Worm (Caenorhabditis elegans): ENCODE measurements around the gene bre-3.

bre-3 gene

ce11 chrIII:9511055-9511520 lies 25.8 kb upstream of the bre-3 start, which contains the start of gene F55H2.5:
TSS of gene F55H2.5 (plus strand) at chrIII:9511470.
- TF ChIP-seq hmg-11 (tag; optimal IDR thresholded peaks at IDR 0.05) (peak; percentile 31), ZK546.5 (tag; optimal IDR thresholded peaks at IDR 0.05) (no peak), aly-2 (tag; optimal IDR thresholded peaks at IDR 0.05) (no peak), nhr-67 (tag; optimal IDR thresholded peaks at IDR 0.05) (no peak), nfya-1 (tag; optimal IDR thresholded peaks at IDR 0.05; ENCODE audit: insufficient read depth) (peak; percentile 18), ama-1 (optimal IDR thresholded peaks at IDR 0.05) (peak; percentile 43), pha-4 (tag; optimal IDR thresholded peaks at IDR 0.05) (peak; percentile 5), elt-2 (tag; optimal IDR thresholded peaks at IDR 0.05) (no peak), sea-2 (GFP tag; optimal IDR thresholded peaks at IDR 0.05) (no peak), nhr-11 (tag; optimal IDR thresholded peaks at IDR 0.05) (no peak), mml-1 (tag; optimal IDR thresholded peaks at IDR 0.05) (no peak), lin-15B (tag; optimal IDR thresholded peaks at IDR 0.05) (peak; percentile 2), ztf-4 (tag; optimal IDR thresholded peaks at IDR 0.05) (no peak)

- TF ChIP-seq ztf-11 (tag; optimal IDR thresholded peaks at IDR 0.05) (no peak), elt-1 (tag; optimal IDR thresholded peaks at IDR 0.05) (no peak), unc-39 (tag; optimal IDR thresholded peaks at IDR 0.05) (no peak), sea-2 (GFP tag; optimal IDR thresholded peaks at IDR 0.05) (no peak), tbx-2 (tag; optimal IDR thresholded peaks at IDR 0.05) (peak; percentile 28), ZK546.5 (tag; optimal IDR thresholded peaks at IDR 0.05) (no peak), fos-1 (tag; optimal IDR thresholded peaks at IDR 0.05) (no peak), nhr-67 (tag; optimal IDR thresholded peaks at IDR 0.05) (no peak), mml-1 (tag; optimal IDR thresholded peaks at IDR 0.05) (no peak), elt-2 (tag; optimal IDR thresholded peaks at IDR 0.05) (peak; percentile 29), fkh-2 (tag; optimal IDR thresholded peaks at IDR 0.05) (no peak), lsy-12 (tag; optimal IDR thresholded peaks at IDR 0.05) (peak; percentile 49), nfya-1 (tag; optimal IDR thresholded peaks at IDR 0.05; ENCODE audit: insufficient read depth) (peak; percentile 31), nhr-77 (tag; optimal IDR thresholded peaks at IDR 0.05) (peak; percentile 59), ama-1 (optimal IDR thresholded peaks at IDR 0.05) (peak; percentile 78), pha-4 (tag; optimal IDR thresholded peaks at IDR 0.05) (peak; percentile 3), nhr-23 (tag; optimal IDR thresholded peaks at IDR 0.05) (peak; percentile 3), mdl-1 (tag; optimal IDR thresholded peaks at IDR 0.05) (no peak), nhr-12 (tag; optimal IDR thresholded peaks at IDR 0.05) (no peak), ztf-4 (tag; optimal IDR thresholded peaks at IDR 0.05) (peak; percentile 47), nhr-43 (tag; optimal IDR thresholded peaks at IDR 0.05; ENCODE audit: poor library complexity, severe bottlenecking) (peak; percentile 50)
These were observed 24.6 kb upstream of the bre-3 start for ce11 chrIII:9509764-9510370.

- TF ChIP-seq nhr-67 (tag; optimal IDR thresholded peaks at IDR 0.05) = no peak
- TF ChIP-seq nfya-1 (tag; optimal IDR thresholded peaks at IDR 0.05; ENCODE audit: insufficient read depth) = peak; percentile 73
- TF ChIP-seq nhr-43 (tag; optimal IDR thresholded peaks at IDR 0.05; ENCODE audit: poor library complexity, severe bottlenecking) = no peak
- no peak for TF ChIP-seq sea-2 (GFP tag; optimal IDR thresholded peaks at IDR 0.05)
- no peak for TF ChIP-seq ceh-9 (tag; optimal IDR thresholded peaks at IDR 0.05)
- no peak for TF ChIP-seq ztf-11 (tag; optimal IDR thresholded peaks at IDR 0.05)
- TF ChIP-seq elt-3 (tag; optimal IDR thresholded peaks at IDR 0.05) = no peak
- TF ChIP-seq mml-1 (tag; optimal IDR thresholded peaks at IDR 0.05) = no peak
- TF ChIP-seq eor-1 (tag; optimal IDR thresholded peaks at IDR 0.05) = no peak
- peak; percentile 70 for TF ChIP-seq pha-4 (tag; optimal IDR thresholded peaks at IDR 0.05)
- TF ChIP-seq lin-15B (tag; optimal IDR thresholded peaks at IDR 0.05) = peak; percentile 78
- TF ChIP-seq tbx-2 (tag; optimal IDR thresholded peaks at IDR 0.05) = no peak
- no peak for TF ChIP-seq egl-5 (tag; optimal IDR thresholded peaks at IDR 0.05)
- TF ChIP-seq unc-62 (GFP tag; optimal IDR thresholded peaks at IDR 0.05) = no peak
- no peak for TF ChIP-seq nhr-77 (tag; optimal IDR thresholded peaks at IDR 0.05)
- no peak for TF ChIP-seq fkh-10 (GFP tag; optimal IDR thresholded peaks at IDR 0.05)
- no peak for TF ChIP-seq egl-27 (tag; optimal IDR thresholded peaks at IDR 0.05)
- TF ChIP-seq nhr-23 (tag; optimal IDR thresholded peaks at IDR 0.05) = peak; percentile 8
- TF ChIP-seq elt-2 (tag; optimal IDR thresholded peaks at IDR 0.05) = peak; percentile 28
- TF ChIP-seq R02D3.7 (tag; optimal IDR thresholded peaks at IDR 0.05) = no peak
- TF ChIP-seq ama-1 (optimal IDR thresholded peaks at IDR 0.05) = peak; percentile 3
- TF ChIP-seq nhr-76 (tag; optimal IDR thresholded peaks at IDR 0.05) = no peak
- peak; percentile 40 for TF ChIP-seq hmg-11 (tag; optimal IDR thresholded peaks at IDR 0.05)
- no peak for TF ChIP-seq daf-12 (tag; optimal IDR thresholded peaks at IDR 0.05)
- peak; percentile 8 for TF ChIP-seq snpc-4 (tag; optimal IDR thresholded peaks at IDR 0.05)
- no peak for TF ChIP-seq ceh-82 (tag; optimal IDR thresholded peaks at IDR 0.05)
- no peak for TF ChIP-seq nhr-12 (tag; optimal IDR thresholded peaks at IDR 0.05)
- no peak for TF ChIP-seq mdl-1 (tag; optimal IDR thresholded peaks at IDR 0.05)
- no peak for TF ChIP-seq lsy-12 (tag; optimal IDR thresholded peaks at IDR 0.05)
- no peak for TF ChIP-seq ztf-4 (tag; optimal IDR thresholded peaks at IDR 0.05)
- no peak for TF ChIP-seq aly-2 (tag; optimal IDR thresholded peaks at IDR 0.05)
- peak; percentile 55 for TF ChIP-seq lin-39 (tag; optimal IDR thresholded peaks at IDR 0.05)
- TF ChIP-seq ceh-16 (tag; optimal IDR thresholded peaks at IDR 0.05) = no peak
- TF ChIP-seq unc-39 (tag; optimal IDR thresholded peaks at IDR 0.05) = no peak
- TF ChIP-seq nhr-237 (tag; optimal IDR thresholded peaks at IDR 0.05) = no peak
- peak; percentile 6 for TF ChIP-seq ceh-28 (tag; optimal IDR thresholded peaks at IDR 0.05)
- peak; percentile 31 for TF ChIP-seq pqm-1 (tag; optimal IDR thresholded peaks at IDR 0.05)
- TF ChIP-seq ZK546.5 (tag; optimal IDR thresholded peaks at IDR 0.05) = no peak
- peak; percentile 56 for TF ChIP-seq nhr-25 (tag; optimal IDR thresholded peaks at IDR 0.05)
- TF ChIP-seq elt-1 (tag; optimal IDR thresholded peaks at IDR 0.05) = no peak
- no peak for TF ChIP-seq jun-1 (tag; optimal IDR thresholded peaks at IDR 0.05)
- TF ChIP-seq fkh-2 (tag; optimal IDR thresholded peaks at IDR 0.05) = no peak
These were observed 22.5 kb upstream of the bre-3 start, which contains the start of gene vha-14 for ce11 chrIII:9507799-9508198. TSS of gene vha-14 (plus strand) at chrIII:9508100.

Data from whole organism, L3 larva.